Fruit fly (Drosophila melanogaster) whole organism, prepupa: ENCODE results near the gene CG13053.

Experiments
- CG10631 ChIP-seq: fragments of 200-800 bp; sonication (Bioruptor generic); optimal IDR thresholded peaks from 2 replicates; lab custom pipeline; 2016; ENCODE audit warnings: missing biosample characterization, missing genetic modification characterization
- CG11294 ChIP-seq: fragments of 200-800 bp; sonication (Bioruptor generic); IDR thresholded peaks from 2 replicates; pipeline ENCODE4 v1.3.6; 2022; ENCODE audit warnings: missing biosample characterization, missing genetic modification characterization
- CG11762 ChIP-seq: fragments of 200-800 bp; sonication (Bioruptor generic); optimal IDR thresholded peaks from 3 replicates; lab custom pipeline; 2016; ENCODE audit warnings: missing biosample characterization, missing genetic modification characterization; ENCODE audit not compliant: insufficient read depth
- CG11902 ChIP-seq: fragments of 200-800 bp; sonication (Bioruptor generic); optimal IDR thresholded peaks from 3 replicates; lab custom pipeline; 2016; ENCODE audit warnings: missing biosample characterization, missing genetic modification characterization
- CG15336 ChIP-seq: fragments of 200-800 bp; sonication (Bioruptor generic); IDR thresholded peaks from 2 replicates; pipeline ENCODE4 v1.3.6; 2022; ENCODE audit warnings: missing biosample characterization, missing genetic modification characterization
- CG1621 ChIP-seq: fragments of 200-800 bp; sonication (Bioruptor generic); optimal IDR thresholded peaks from 3 replicates; lab custom pipeline; 2018; ENCODE audit warnings: missing biosample characterization, mild to moderate bottlenecking, missing genetic modification characterization
- CG31627 ChIP-seq: fragments of 200-800 bp; sonication (Bioruptor generic); optimal IDR thresholded peaks from 3 replicates; lab custom pipeline; 2016; ENCODE audit warnings: missing biosample characterization, missing genetic modification characterization
- CG32006 ChIP-seq: fragments of 200-800 bp; sonication (Bioruptor generic); optimal IDR thresholded peaks from 3 replicates; lab custom pipeline; 2017; ENCODE audit warnings: missing biosample characterization, mild to moderate bottlenecking, missing genetic modification characterization
- CG34406 ChIP-seq: fragments of 200-800 bp; sonication (Bioruptor generic); optimal IDR thresholded peaks from 3 replicates; lab custom pipeline; 2016; ENCODE audit warnings: missing biosample characterization, missing genetic modification characterization
- CG3919 ChIP-seq: fragments of 200-800 bp; sonication (Bioruptor generic); optimal IDR thresholded peaks from 3 replicates; lab custom pipeline; 2016; ENCODE audit warnings: missing biosample characterization, missing genetic modification characterization
- CG4318 ChIP-seq: fragments of 200-800 bp; sonication (Bioruptor generic); optimal IDR thresholded peaks from 3 replicates; lab custom pipeline; 2017; ENCODE audit warnings: missing biosample characterization, mild to moderate bottlenecking, missing genetic modification characterization
- CG6163 ChIP-seq: fragments of 200-800 bp; sonication (Bioruptor generic); IDR thresholded peaks from 3 replicates; pipeline ENCODE4 v1.3.6; 2022; ENCODE audit warnings: missing biosample characterization, missing genetic modification characterization
- CG6276 ChIP-seq: fragments of 200-800 bp; sonication (Bioruptor generic); optimal IDR thresholded peaks from 2 replicates; lab custom pipeline; 2017; ENCODE audit warnings: missing biosample characterization, mild to moderate bottlenecking, missing genetic modification characterization
- CG6792 ChIP-seq: fragments of 200-800 bp; sonication (Bioruptor generic); optimal IDR thresholded peaks from 3 replicates; lab custom pipeline; 2016; ENCODE audit warnings: missing biosample characterization, missing genetic modification characterization
- CG6808 ChIP-seq: fragments of 200-800 bp; sonication (Bioruptor generic); optimal IDR thresholded peaks from 3 replicates; lab custom pipeline; 2017; ENCODE audit warnings: missing biosample characterization, missing genetic modification characterization, mild to moderate bottlenecking, moderate library complexity, missing genetic modification reagents
- CG6854 ChIP-seq: fragments of 200-800 bp; sonication (Bioruptor generic); optimal IDR thresholded peaks from 2 replicates; lab custom pipeline; 2017; ENCODE audit warnings: missing biosample characterization, mild to moderate bottlenecking, missing genetic modification characterization
- CG7368 ChIP-seq: fragments of 200-800 bp; sonication (Bioruptor generic); optimal IDR thresholded peaks from 3 replicates; lab custom pipeline; 2016; ENCODE audit warnings: missing biosample characterization, missing genetic modification characterization
- CG8119 ChIP-seq: fragments of 200-800 bp; sonication (Bioruptor generic); IDR thresholded peaks from 3 replicates; pipeline ENCODE4 v1.3.6; 2022; ENCODE audit warnings: missing biosample characterization, missing genetic modification characterization
- CG8319 ChIP-seq: fragments of 200-800 bp; sonication (Bioruptor generic); optimal IDR thresholded peaks from 3 replicates; lab custom pipeline; 2016; ENCODE audit warnings: missing biosample characterization, missing genetic modification characterization
- CG8632 ChIP-seq: fragments of 200-800 bp; sonication (Bioruptor generic); optimal IDR thresholded peaks from 3 replicates; lab custom pipeline; 2016; ENCODE audit warnings: missing biosample characterization, missing genetic modification characterization
- Eip75B ChIP-seq: fragments of 200-800 bp; sonication (Bioruptor generic); optimal IDR thresholded peaks from 3 replicates; lab custom pipeline; 2016; ENCODE audit warnings: missing biosample characterization, missing genetic modification characterization
- Eip78C ChIP-seq: fragments of 200-800 bp; sonication (Bioruptor generic); peaks from one replicate; lab custom pipeline; 2016; ENCODE audit warnings: missing biosample characterization, missing genetic modification characterization
- Eip93F ChIP-seq: fragments of 200-800 bp; sonication (Bioruptor generic); optimal IDR thresholded peaks from 2 replicates; lab custom pipeline; 2016; ENCODE audit warnings: missing biosample characterization, mild to moderate bottlenecking, missing genetic modification characterization
- Ets96B ChIP-seq: fragments of 200-800 bp; optimal IDR thresholded peaks from 2 replicates; lab custom pipeline; 2019; ENCODE audit warnings: missing biosample characterization, mild to moderate bottlenecking, missing genetic modification characterization, moderate library complexity
- Gug ChIP-seq: fragments of 200-800 bp; sonication (Bioruptor generic); IDR thresholded peaks from 2 replicates; pipeline ENCODE4 v1.3.6; 2022; ENCODE audit warnings: missing biosample characterization, missing genetic modification characterization
- Hr38 ChIP-seq: sonication (Bioruptor generic); optimal IDR thresholded peaks from 2 replicates; lab custom pipeline; 2016; ENCODE audit warnings: missing biosample characterization, missing genetic modification characterization
- Hr4 ChIP-seq: fragments of 200-800 bp; sonication (Bioruptor generic); optimal IDR thresholded peaks from 3 replicates; lab custom pipeline; 2016; ENCODE audit warnings: missing biosample characterization, missing genetic modification characterization
- Lpt ChIP-seq: fragments of 200-800 bp; sonication (Bioruptor generic); optimal IDR thresholded peaks from 3 replicates; lab custom pipeline; 2016; ENCODE audit warnings: missing biosample characterization, missing genetic modification characterization
- Met ChIP-seq: fragments of 200-800 bp; sonication (Bioruptor generic); optimal IDR thresholded peaks from 3 replicates; lab custom pipeline; 2016; ENCODE audit warnings: missing biosample characterization, missing genetic modification characterization
- OdsH ChIP-seq: fragments of 200-800 bp; sonication (Bioruptor generic); optimal IDR thresholded peaks from 3 replicates; lab custom pipeline; 2016; ENCODE audit warnings: missing biosample characterization, missing genetic modification characterization
- Smox ChIP-seq: fragments of 200-800 bp; sonication (Bioruptor generic); optimal IDR thresholded peaks from 3 replicates; lab custom pipeline; 2016; ENCODE audit warnings: missing biosample characterization, missing genetic modification characterization
- Sox102F ChIP-seq: fragments of 200-800 bp; sonication (Bioruptor generic); optimal IDR thresholded peaks from 2 replicates; lab custom pipeline; 2016; ENCODE audit warnings: missing biosample characterization, mild to moderate bottlenecking, missing genetic modification characterization
- Sox14 ChIP-seq: fragments of 200-800 bp; sonication (Bioruptor generic); optimal IDR thresholded peaks from 3 replicates; lab custom pipeline; 2016; ENCODE audit warnings: missing biosample characterization, missing genetic modification characterization
- Sox15 ChIP-seq: fragments of 200-800 bp; sonication (Bioruptor generic); optimal IDR thresholded peaks from 3 replicates; lab custom pipeline; 2016; ENCODE audit warnings: missing biosample characterization, missing genetic modification characterization
- achi ChIP-seq: fragments of 200-800 bp; sonication (Bioruptor generic); optimal IDR thresholded peaks from 3 replicates; lab custom pipeline; 2016; ENCODE audit warnings: missing biosample characterization, missing genetic modification characterization
- acj6 ChIP-seq: fragments of 200-800 bp; sonication (Bioruptor generic); optimal IDR thresholded peaks from 3 replicates; lab custom pipeline; 2016; ENCODE audit warnings: missing biosample characterization, missing genetic modification characterization
- cyc ChIP-seq: fragments of 200-800 bp; sonication (Bioruptor generic); optimal IDR thresholded peaks from 3 replicates; lab custom pipeline; 2016; ENCODE audit warnings: missing biosample characterization, missing genetic modification characterization
- eg ChIP-seq: fragments of 200-800 bp; sonication (Bioruptor generic); IDR thresholded peaks from 3 replicates; pipeline ENCODE4 v1.3.6; 2022; ENCODE audit warnings: missing biosample characterization, missing genetic modification characterization
- esn ChIP-seq: fragments of 200-800 bp; sonication (Bioruptor generic); optimal IDR thresholded peaks from 2 replicates; lab custom pipeline; 2016; ENCODE audit warnings: missing biosample characterization, mild to moderate bottlenecking, missing genetic modification characterization, moderate library complexity
- fd59A ChIP-seq: fragments of 200-800 bp; sonication (Bioruptor generic); optimal IDR thresholded peaks from 2 replicates; lab custom pipeline; 2017; ENCODE audit warnings: missing biosample characterization, mild to moderate bottlenecking, missing genetic modification characterization, missing genetic modification reagents
- fd85E ChIP-seq: fragments of 200-800 bp; sonication (Bioruptor generic); optimal IDR thresholded peaks from 3 replicates; lab custom pipeline; 2016; ENCODE audit warnings: missing biosample characterization, missing genetic modification characterization
- fkh ChIP-seq: fragments of 200-800 bp; sonication (Bioruptor generic); optimal IDR thresholded peaks from 3 replicates; lab custom pipeline; 2017; ENCODE audit warnings: missing biosample characterization, mild to moderate bottlenecking, missing genetic modification characterization, moderate library complexity
- net ChIP-seq: fragments of 200-800 bp; sonication (Bioruptor generic); optimal IDR thresholded peaks from 3 replicates; lab custom pipeline; 2016; ENCODE audit warnings: missing biosample characterization, missing genetic modification characterization
- salr ChIP-seq, 2 experiments: fragments of 200-800 bp; sonication (Bioruptor generic); optimal IDR thresholded peaks; 3 replicates each; lab custom pipeline; 2016 to 2018; ENCODE audit warnings: missing biosample characterization in 2 of 2, missing genetic modification characterization in 2 of 2, mild to moderate bottlenecking in 1 of 2
- spab ChIP-seq: fragments of 200-800 bp; sonication (Bioruptor generic); optimal IDR thresholded peaks from 2 replicates; lab custom pipeline; 2017; ENCODE audit warnings: missing biosample characterization, mild to moderate bottlenecking, missing genetic modification characterization, missing genetic modification reagents
- ss ChIP-seq, 2 experiments: fragments of 200-800 bp; sonication (Bioruptor generic); optimal IDR thresholded peaks; 2 replicates in 1 of 2; 3 replicates in 1 of 2; lab custom pipeline; 2017 to 2018; ENCODE audit warnings: mild to moderate bottlenecking in 2 of 2, missing biosample characterization in 2 of 2, missing genetic modification characterization in 2 of 2, moderate library complexity in 1 of 2
- svp ChIP-seq: fragments of 200-800 bp; sonication (Bioruptor generic); peaks from one replicate; lab custom pipeline; 2016; ENCODE audit warnings: missing biosample characterization, missing genetic modification characterization
- topi ChIP-seq: fragments of 200-800 bp; sonication (Bioruptor generic); optimal IDR thresholded peaks from 3 replicates; lab custom pipeline; 2016; ENCODE audit warnings: missing biosample characterization, missing genetic modification characterization
- vri ChIP-seq: fragments of 200-800 bp; sonication (Bioruptor generic); optimal IDR thresholded peaks from 3 replicates; lab custom pipeline; 2016; ENCODE audit warnings: missing biosample characterization, mild to moderate bottlenecking, missing genetic modification characterization

CG13053 gene

DNA sequence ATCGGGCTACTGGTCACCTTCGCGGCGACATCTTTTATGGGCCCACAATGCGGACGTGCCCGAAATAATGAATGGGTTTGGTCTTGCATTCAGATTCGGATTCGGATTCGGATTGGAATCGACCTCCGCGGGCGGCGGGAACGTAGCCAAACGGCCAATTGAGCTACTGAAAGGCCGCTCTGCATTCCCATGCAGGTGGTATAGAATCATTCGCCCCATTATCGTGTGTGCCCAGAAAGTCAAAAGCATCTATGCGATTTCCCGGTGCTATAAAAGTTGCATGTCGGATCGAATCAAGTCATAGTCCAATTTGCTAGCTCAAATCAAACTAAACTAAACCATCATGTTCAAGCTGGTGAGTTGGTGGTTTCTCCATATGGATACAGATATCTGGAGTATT, 9.6 kb upstream of the CG13053 start, which contains the start of gene CG13068:
TSS of gene CG13068 (plus strand) at position 301 of the 400 bp plus-strand sequence.
- TF ChIP-seq CG8632 (GFP tag; lab: Kevin White, UChicago), result no peak
- no peak for TF ChIP-seq CG8319 (GFP tag; lab: Kevin White, UChicago)

DNA sequence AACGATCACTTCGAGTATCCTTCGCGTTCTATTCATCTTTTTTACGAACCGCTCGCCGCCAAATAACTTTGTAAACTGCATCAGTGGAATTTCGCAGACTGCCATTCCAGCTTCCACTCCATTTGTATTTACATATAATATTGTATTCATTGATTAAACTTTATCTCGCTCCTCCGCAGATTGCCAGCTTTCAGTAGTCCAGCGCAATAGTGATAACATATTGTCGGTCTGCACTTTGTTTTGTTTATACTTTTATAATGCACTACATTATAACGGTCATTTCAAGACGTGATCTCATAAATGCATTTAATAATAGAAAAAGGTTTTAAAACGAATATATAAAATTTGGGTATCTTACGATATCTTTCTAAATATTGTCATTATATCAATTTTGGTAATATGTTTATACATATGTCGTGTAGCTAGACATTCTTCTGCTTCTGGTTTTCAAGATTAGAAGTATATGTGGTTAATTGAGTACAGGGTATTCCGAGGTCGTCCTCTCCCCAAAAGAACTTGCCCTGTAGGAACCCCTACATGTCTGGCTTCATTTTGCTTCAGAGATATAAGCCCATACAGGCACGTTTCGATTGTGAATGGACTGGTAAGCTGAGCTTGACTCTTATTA, 8.7 kb upstream of the CG13053 start, which contains the start of gene CG4950:
TSS of gene CG4950 (minus strand) at position 51 of the 628 bp plus-strand sequence.
- TF ChIP-seq fkh (GFP tag; lab: Kevin White, UChicago) (no peak), fd59A (GFP tag; lab: Kevin White, UChicago) (peak; percentile 33), Sox14 (peak; percentile 44), eg (no peak), Eip75B (GFP tag; lab: Kevin White, UChicago) (peak; percentile 39), esn (GFP tag; lab: Kevin White, UChicago) (no peak), Sox102F (no peak), CG15336 (GFP tag; lab: Robert Waterston, UW) (0 out of 2 replicates have a peak, but pooled peaks have one; percentile 22), CG8319 (GFP tag; lab: Kevin White, UChicago) (no peak), OdsH (peak; percentile 34), Eip78C (GFP tag; lab: Kevin White, UChicago) (peak; percentile 87), CG34406 (GFP tag; lab: Kevin White, UChicago) (peak; percentile 25), CG4318 (GFP tag; lab: Kevin White, UChicago) (no peak), CG31627 (GFP tag; lab: Kevin White, UChicago) (peak; percentile 8), CG7368 (GFP tag; lab: Kevin White, UChicago) (no peak), svp (GFP tag; lab: Kevin White, UChicago) (peak; percentile 74), Met (GFP tag; lab: Kevin White, UChicago) (peak; percentile 33), Sox15 (peak; percentile 32), Smox (peak; percentile 11), Lpt (no peak), Ets96B (tag; lab: Kevin White, UChicago) (peak; percentile 59), topi (GFP tag; lab: Kevin White, UChicago) (peak; percentile 27), Eip93F (GFP tag; lab: Kevin White, UChicago) (no peak), CG1621 (tag; lab: Kevin White, UChicago) (no peak), CG6163 (GFP tag; lab: Robert Waterston, UW) (0 out of 3 replicates have a peak, but pooled peaks have one; percentile 20), CG6854 (GFP tag; lab: Kevin White, UChicago) (no peak), fd85E (GFP tag; lab: Kevin White, UChicago) (no peak), vri (GFP tag; lab: Kevin White, UChicago) (no peak), cyc (GFP tag; lab: Kevin White, UChicago) (no peak), Hr4 (GFP tag; lab: Kevin White, UChicago) (peak; percentile 18), net (GFP tag; lab: Kevin White, UChicago) (peak; percentile 1), Gug (peak; percentile 42; the same call in 1 of the 2 replicates), CG11294 (GFP tag; lab: Robert Waterston, UW) (no peak), CG6808 (GFP tag; lab: Kevin White, UChicago) (peak; percentile 41), salr (GFP tag; optimal IDR thresholded peaks at IDR 0.05; lab: Kevin White, UChicago) (no peak), CG11762 (GFP tag; lab: Kevin White, UChicago) (no peak), spab (GFP tag; lab: Kevin White, UChicago) (peak; percentile 50), CG6276 (peak; percentile 25), CG6792 (GFP tag; lab: Kevin White, UChicago) (peak; percentile 26), CG10631 (GFP tag; lab: Kevin White, UChicago) (no peak), acj6 (GFP tag; lab: Kevin White, UChicago) (peak; percentile 8), Hr38 (GFP tag; lab: Kevin White, UChicago) (no peak), CG11902 (GFP tag; lab: Kevin White, UChicago) (no peak), achi (peak; percentile 31), ss (GFP tag; optimal IDR thresholded peaks at IDR 0.05; lab: Kevin White, UChicago) (peak; percentile 18 to 61), CG3919 (GFP tag; lab: Kevin White, UChicago) (peak; percentile 29), CG32006 (peak; percentile 49), CG8119 (GFP tag; lab: Robert Waterston, UW) (peak; percentile 20; the same call in 1 of the 3 replicates)
